Worm (Caenorhabditis elegans) whole organism, L2 larva: ENCODE results near the gene unc-51.

Experiments
- aly-2 ChIP-seq: fragments of 150-350 bp; optimal IDR thresholded peaks from 2 replicates; lab custom pipeline; 2014; ENCODE audit warnings: missing biosample characterization, missing genetic modification characterization
- dmd-4 ChIP-seq: sonication (generic microtip); optimal IDR thresholded peaks from 2 replicates; lab custom pipeline; 2017; ENCODE audit warnings: missing biosample characterization, missing genetic modification characterization
- elt-1 ChIP-seq: fragments of 150-350 bp; optimal IDR thresholded peaks from 2 replicates; lab custom pipeline; 2014; ENCODE audit warnings: missing biosample characterization, missing genetic modification characterization
- elt-3 ChIP-seq: sonication (generic microtip); optimal IDR thresholded peaks from 2 replicates; lab custom pipeline; 2017; ENCODE audit warnings: missing biosample characterization, missing genetic modification characterization
- fos-1 ChIP-seq: fragments of 150-350 bp; optimal IDR thresholded peaks from 2 replicates; lab custom pipeline; 2014; ENCODE audit warnings: missing biosample characterization, missing genetic modification characterization
- lin-39 ChIP-seq: fragments of 150-350 bp; optimal IDR thresholded peaks from 2 replicates; lab custom pipeline; 2014; ENCODE audit warnings: missing biosample characterization, missing genetic modification reagents, missing genetic modification characterization
- mdl-1 ChIP-seq, 2 experiments: fragments of 150-350 bp in 1 of 2; sonication (generic microtip) in 1 of 2; optimal IDR thresholded peaks; 2 replicates each; lab custom pipeline; 2017; ENCODE audit warnings: missing biosample characterization in 2 of 2, missing genetic modification characterization in 2 of 2
- nhr-21 ChIP-seq: fragments of 150-350 bp; optimal IDR thresholded peaks from 2 replicates; lab custom pipeline; 2014; ENCODE audit warnings: missing biosample characterization, missing genetic modification characterization
- nhr-25 ChIP-seq: fragments of 150-350 bp; sonication (generic microtip); optimal IDR thresholded peaks from 3 replicates; lab custom pipeline; 2014; ENCODE audit warnings: missing biosample characterization, missing genetic modification characterization
- nhr-77 ChIP-seq: fragments of 150-350 bp; optimal IDR thresholded peaks from 2 replicates; lab custom pipeline; 2014; ENCODE audit warnings: missing biosample characterization, missing genetic modification characterization
- ztf-11 ChIP-seq: sonication (generic microtip); optimal IDR thresholded peaks from 2 replicates; lab custom pipeline; 2017; ENCODE audit warnings: missing biosample characterization, missing genetic modification characterization

DNA sequence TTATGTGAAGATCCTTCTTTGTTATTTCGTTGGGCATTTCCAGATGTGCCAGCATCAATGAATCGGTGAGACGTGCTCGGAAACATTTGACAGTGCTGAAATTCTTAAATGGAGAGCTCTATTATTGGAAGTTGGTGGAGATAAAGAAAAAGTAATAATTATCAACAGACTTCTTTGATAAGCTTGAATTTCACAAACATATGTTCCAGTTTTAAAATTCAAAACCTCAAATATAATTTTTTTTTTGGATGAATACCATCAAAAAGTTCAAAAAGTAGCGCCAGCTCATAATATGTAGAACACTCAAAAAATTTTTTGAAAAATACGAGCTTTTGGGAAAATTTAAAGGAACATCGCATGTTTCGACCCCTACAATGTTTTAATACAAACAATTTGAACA, 10.2 kb downstream of the unc-51 start, which contains the start of gene Y60A3A.25:
- TF ChIP-seq nhr-25 (tag; lab: Kevin White, UChicago): no peak
- TF ChIP-seq aly-2 (tag; lab: Kevin White, UChicago): no peak
- no peak for TF ChIP-seq ztf-11 (tag; lab: Kevin White, UChicago)
- no peak for TF ChIP-seq lin-39
- no peak for TF ChIP-seq elt-1 (tag; lab: Kevin White, UChicago)
- TF ChIP-seq dmd-4 (tag; lab: Kevin White, UChicago): no peak
- TF ChIP-seq mdl-1 (tag; optimal IDR thresholded peaks at IDR 0.05; lab: Kevin White, UChicago): no peak
- no peak for TF ChIP-seq elt-3 (tag; lab: Kevin White, UChicago)
- TF ChIP-seq fos-1: no peak
- TF ChIP-seq nhr-21 (tag; lab: Kevin White, UChicago): no peak
- no peak for TF ChIP-seq nhr-77
